Worm (Caenorhabditis elegans) whole organism, late embryonic: ENCODE data around the gene Y54G11A.3.

Experiments
- ceh-45 ChIP-seq: fragments of 200-800 bp; sonication (Bioruptor generic); IDR thresholded peaks from 2 replicates; pipeline ENCODE4 v1.3.6; 2022; ENCODE audit warnings: missing genetic modification reagents, missing genetic modification characterization, missing compliant biosample characterization
- ceh-6 ChIP-seq: fragments of 200-800 bp; sonication (Bioruptor generic); optimal IDR thresholded peaks from 2 replicates; lab custom pipeline; 2018; ENCODE audit warnings: mild to moderate bottlenecking, missing genetic modification characterization, missing compliant biosample characterization
- hlh-15 ChIP-seq: sonication (generic microtip); optimal IDR thresholded peaks from 2 replicates; lab custom pipeline; 2016; ENCODE audit warnings: missing genetic modification characterization, missing compliant biosample characterization
- hlh-30 ChIP-seq: sonication (generic microtip); optimal IDR thresholded peaks from 2 replicates; lab custom pipeline; 2017; ENCODE audit warnings: antibody characterized with exemption, missing genetic modification characterization, missing compliant biosample characterization; ENCODE audit not compliant: insufficient read depth
- lim-6 ChIP-seq: sonication (generic microtip); optimal IDR thresholded peaks from 2 replicates; lab custom pipeline; 2016; ENCODE audit warnings: missing genetic modification characterization, missing compliant biosample characterization
- nfya-1 ChIP-seq: sonication (generic microtip); optimal IDR thresholded peaks from 2 replicates; lab custom pipeline; 2017; ENCODE audit warnings: missing genetic modification characterization, mild to moderate bottlenecking, missing compliant biosample characterization, antibody characterized with exemption, moderate library complexity
- nhr-11 ChIP-seq: fragments of 150-350 bp; optimal IDR thresholded peaks from 2 replicates; lab custom pipeline; 2014; ENCODE audit warnings: missing biosample characterization, missing genetic modification characterization
- odd-2 ChIP-seq: sonication (generic microtip); optimal IDR thresholded peaks from 2 replicates; lab custom pipeline; 2017; ENCODE audit warnings: antibody characterized with exemption, mild to moderate bottlenecking, missing genetic modification characterization, missing compliant biosample characterization
- pag-3 ChIP-seq: sonication (generic microtip); optimal IDR thresholded peaks from 2 replicates; lab custom pipeline; 2016; ENCODE audit warnings: missing compliant biosample characterization, missing genetic modification characterization, borderline replicate concordance
- pha-4 ChIP-seq: fragments of 150-350 bp; optimal IDR thresholded peaks from 2 replicates; lab custom pipeline; 2018; ENCODE audit warnings: missing biosample characterization, missing genetic modification reagents, missing genetic modification characterization
- pqm-1 ChIP-seq: sonication (generic microtip); optimal IDR thresholded peaks from 2 replicates; lab custom pipeline; 2016; ENCODE audit warnings: missing genetic modification characterization, missing compliant biosample characterization
- ref-2 ChIP-seq: sonication (generic microtip); optimal IDR thresholded peaks from 2 replicates; lab custom pipeline; 2016; ENCODE audit warnings: missing genetic modification characterization, missing compliant biosample characterization
- sox-4 ChIP-seq: sonication (generic microtip); optimal IDR thresholded peaks from 2 replicates; lab custom pipeline; 2017; ENCODE audit warnings: mild to moderate bottlenecking, missing genetic modification characterization, inconsistent platforms, missing compliant biosample characterization
- tbx-2 ChIP-seq: sonication (generic microtip); optimal IDR thresholded peaks from 2 replicates; lab custom pipeline; 2016; ENCODE audit warnings: missing genetic modification characterization, missing compliant biosample characterization

DNA sequence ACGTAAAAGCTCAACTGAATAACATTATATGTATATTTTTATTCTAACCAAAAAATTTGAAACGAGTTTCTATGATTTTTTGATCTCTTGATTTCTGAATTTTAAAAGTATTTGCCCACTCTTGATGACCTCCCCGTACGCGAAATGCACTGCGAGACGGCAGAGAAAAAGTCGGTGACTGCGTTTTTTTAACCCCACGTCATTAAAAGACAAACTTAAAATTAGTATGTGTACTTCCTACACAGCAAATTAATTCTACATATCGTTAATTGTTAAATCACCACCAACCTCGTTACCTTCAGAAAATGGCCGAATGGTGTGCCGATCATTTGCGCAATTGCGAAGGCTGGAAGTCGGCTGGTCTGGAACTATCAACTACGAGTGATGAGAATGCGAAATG is 16.1 kb downstream of the Y54G11A.3 start, which contains the start of gene Y54G11A.4:
- TF ChIP-seq ref-2 (no peak), hlh-30 (tag; lab: Kevin White, UChicago) (no peak), pag-3 (tag; lab: Kevin White, UChicago) (no peak), pqm-1 (tag; lab: Kevin White, UChicago) (no peak), pha-4 (tag; lab: Kevin White, UChicago) (no peak), ceh-45 (no peak), nhr-11 (no peak), odd-2 (no peak), ceh-6 (GFP tag; lab: Kevin White, UChicago) (no peak), sox-4 (tag; lab: Kevin White, UChicago) (no peak), hlh-15 (tag; lab: Kevin White, UChicago) (no peak), lim-6 (tag; lab: Kevin White, UChicago) (no peak), nfya-1 (tag; lab: Kevin White, UChicago) (no peak), tbx-2 (tag; lab: Kevin White, UChicago) (no peak)
